Worm (Caenorhabditis elegans) whole organism, L3 larva: ENCODE data around the gene C49A9.4.

Source experiments
- ama-1 ChIP-seq: fragments of 150-350 bp; optimal IDR thresholded peaks from 2 replicates; lab custom pipeline; 2018
- ceh-16 ChIP-seq: sonication (generic microtip); optimal IDR thresholded peaks from 2 replicates; lab custom pipeline; 2017; ENCODE audit warnings: missing biosample characterization, missing genetic modification characterization
- egl-27 ChIP-seq: sonication (generic microtip); optimal IDR thresholded peaks from 4 replicates; lab custom pipeline; 2017; ENCODE audit warnings: missing biosample characterization, missing genetic modification reagents, missing genetic modification characterization
- elt-3 ChIP-seq, 3 experiments: fragments of 150-350 bp in 1 of 3; sonication (generic microtip) in 2 of 3; optimal IDR thresholded peaks; 2 replicates in 2 of 3; 4 replicates in 1 of 3; lab custom pipeline; 2014 to 2017; ENCODE audit warnings: missing biosample characterization in 3 of 3, missing genetic modification characterization in 3 of 3
- nhr-28 ChIP-seq: fragments of 150-350 bp; optimal IDR thresholded peaks from 2 replicates; lab custom pipeline; 2014; ENCODE audit warnings: missing biosample characterization, missing genetic modification characterization
- nhr-67 ChIP-seq: fragments of 150-350 bp; optimal IDR thresholded peaks from 2 replicates; lab custom pipeline; 2014; ENCODE audit warnings: missing biosample characterization, missing genetic modification characterization
- ztf-4 ChIP-seq: fragments of 150-350 bp; optimal IDR thresholded peaks from 2 replicates; lab custom pipeline; 2014; ENCODE audit warnings: missing biosample characterization, missing genetic modification characterization

DNA sequence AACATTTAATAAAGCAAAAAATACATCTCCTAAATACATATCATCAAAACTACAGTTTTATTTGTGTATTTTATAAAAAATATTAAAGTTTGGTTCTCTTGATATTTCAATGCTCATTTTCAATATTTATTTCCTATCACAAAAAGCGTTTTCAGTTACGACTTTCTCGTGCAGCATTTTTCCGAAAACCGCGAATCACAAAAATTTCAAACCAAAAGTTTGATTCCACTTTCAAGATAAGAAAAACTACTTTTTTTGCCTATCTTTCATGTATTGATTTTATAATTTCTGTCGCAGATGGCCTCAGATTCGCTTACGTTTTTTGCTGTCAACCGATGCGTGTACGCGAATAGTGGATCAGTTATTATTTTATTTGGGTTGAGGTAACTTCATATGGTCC lies at the start of gene C49A9.4:
- no peak for TF ChIP-seq nhr-28
- TF ChIP-seq ceh-16 (tag; lab: Kevin White, UChicago) = no peak
- no peak for TF ChIP-seq elt-3 (tag; optimal IDR thresholded peaks at IDR 0.05; lab: Kevin White, UChicago)
- no peak for TF ChIP-seq nhr-67
- no peak for TF ChIP-seq egl-27 (tag; lab: Kevin White, UChicago)
- no peak for TF ChIP-seq ztf-4
- no peak for TF ChIP-seq ama-1 (lab: Kevin White, UChicago)
